Worm (Caenorhabditis elegans) whole organism, L2 larva: ENCODE data around the gene pch-2.
A peak's percentile ranks its signal among the peaks of the same experiment; 100 is the strongest.

ENCODE experiments used
- C34F6.9 ChIP-seq: fragments of 150-350 bp; optimal IDR thresholded peaks from 2 replicates; lab custom pipeline; 2014; ENCODE audit warnings: missing biosample characterization, missing genetic modification characterization
- F13H6.1 ChIP-seq: sonication (generic microtip); optimal IDR thresholded peaks from 2 replicates; lab custom pipeline; 2016; ENCODE audit warnings: missing genetic modification characterization, missing compliant biosample characterization
- R02D3.7 ChIP-seq: fragments of 150-350 bp; optimal IDR thresholded peaks from 2 replicates; lab custom pipeline; 2014; ENCODE audit warnings: missing biosample characterization, missing genetic modification characterization
- ZK546.5 ChIP-seq: sonication (generic microtip); optimal IDR thresholded peaks from 2 replicates; lab custom pipeline; 2017; ENCODE audit warnings: missing biosample characterization, missing genetic modification characterization
- alr-1 ChIP-seq: fragments of 150-350 bp; optimal IDR thresholded peaks from 2 replicates; lab custom pipeline; 2014; ENCODE audit warnings: missing biosample characterization, missing genetic modification characterization
- aly-2 ChIP-seq: fragments of 150-350 bp; optimal IDR thresholded peaks from 2 replicates; lab custom pipeline; 2014; ENCODE audit warnings: missing biosample characterization, missing genetic modification characterization
- ama-1 ChIP-seq: fragments of 150-350 bp; optimal IDR thresholded peaks from 2 replicates; lab custom pipeline; 2018; ENCODE audit warnings: inconsistent platforms
- ceh-16 ChIP-seq: fragments of 150-350 bp; optimal IDR thresholded peaks from 2 replicates; lab custom pipeline; 2014; ENCODE audit warnings: missing biosample characterization, missing genetic modification characterization
- ceh-82 ChIP-seq: fragments of 150-350 bp; optimal IDR thresholded peaks from 2 replicates; lab custom pipeline; 2014; ENCODE audit warnings: missing biosample characterization, missing genetic modification characterization
- crh-2 ChIP-seq: sonication (generic microtip); optimal IDR thresholded peaks from 2 replicates; lab custom pipeline; 2017; ENCODE audit warnings: missing biosample characterization, missing genetic modification characterization
- dmd-4 ChIP-seq: sonication (generic microtip); optimal IDR thresholded peaks from 2 replicates; lab custom pipeline; 2017; ENCODE audit warnings: missing biosample characterization, missing genetic modification characterization
- egl-27 ChIP-seq: sonication (generic microtip); optimal IDR thresholded peaks from 3 replicates; lab custom pipeline; 2017; ENCODE audit warnings: missing biosample characterization, missing genetic modification reagents, missing genetic modification characterization
- elt-1 ChIP-seq: fragments of 150-350 bp; optimal IDR thresholded peaks from 2 replicates; lab custom pipeline; 2014; ENCODE audit warnings: missing biosample characterization, missing genetic modification characterization
- elt-3 ChIP-seq: sonication (generic microtip); optimal IDR thresholded peaks from 2 replicates; lab custom pipeline; 2017; ENCODE audit warnings: missing biosample characterization, missing genetic modification characterization
- fos-1 ChIP-seq: fragments of 150-350 bp; optimal IDR thresholded peaks from 2 replicates; lab custom pipeline; 2014; ENCODE audit warnings: missing biosample characterization, missing genetic modification characterization
- lin-13 ChIP-seq: fragments of 150-350 bp; optimal IDR thresholded peaks from 2 replicates; lab custom pipeline; 2014; ENCODE audit warnings: missing biosample characterization, missing genetic modification reagents, missing genetic modification characterization
- lsy-2 ChIP-seq, 2 experiments: fragments of 150-350 bp in 1 of 2; sonication (generic microtip) in 1 of 2; optimal IDR thresholded peaks; 2 replicates each; lab custom pipeline; 2014 to 2017; ENCODE audit warnings: missing biosample characterization in 2 of 2, missing genetic modification characterization in 2 of 2
- mab-5 ChIP-seq: fragments of 150-350 bp; optimal IDR thresholded peaks from 2 replicates; lab custom pipeline; 2014; ENCODE audit warnings: missing biosample characterization, missing genetic modification characterization
- mbf-1 ChIP-seq: sonication (generic microtip); optimal IDR thresholded peaks from 2 replicates; lab custom pipeline; 2017; ENCODE audit warnings: missing biosample characterization, missing genetic modification characterization
- nhr-10 ChIP-seq: sonication (generic microtip); optimal IDR thresholded peaks from 2 replicates; lab custom pipeline; 2017; ENCODE audit warnings: missing biosample characterization, missing genetic modification characterization
- nhr-11 ChIP-seq: fragments of 150-350 bp; optimal IDR thresholded peaks from 2 replicates; lab custom pipeline; 2014; ENCODE audit warnings: missing biosample characterization, missing genetic modification characterization
- nhr-12 ChIP-seq: fragments of 150-350 bp; optimal IDR thresholded peaks from 2 replicates; lab custom pipeline; 2014; ENCODE audit warnings: missing biosample characterization, missing genetic modification characterization
- nhr-129 ChIP-seq: fragments of 150-350 bp; optimal IDR thresholded peaks from 2 replicates; lab custom pipeline; 2014; ENCODE audit warnings: missing biosample characterization, missing genetic modification characterization
- nhr-21 ChIP-seq: fragments of 150-350 bp; optimal IDR thresholded peaks from 2 replicates; lab custom pipeline; 2014; ENCODE audit warnings: missing biosample characterization, missing genetic modification characterization
- nhr-23 ChIP-seq: fragments of 150-350 bp; optimal IDR thresholded peaks from 2 replicates; lab custom pipeline; 2014; ENCODE audit warnings: missing biosample characterization, missing genetic modification reagents, missing genetic modification characterization
- nhr-237 ChIP-seq: fragments of 150-350 bp; optimal IDR thresholded peaks from 2 replicates; lab custom pipeline; 2014; ENCODE audit warnings: missing biosample characterization, missing genetic modification characterization
- nhr-25 ChIP-seq: fragments of 150-350 bp; sonication (generic microtip); optimal IDR thresholded peaks from 3 replicates; lab custom pipeline; 2014; ENCODE audit warnings: missing biosample characterization, missing genetic modification characterization
- nhr-6 ChIP-seq: fragments of 150-350 bp; optimal IDR thresholded peaks from 2 replicates; lab custom pipeline; 2014; ENCODE audit warnings: missing biosample characterization, missing genetic modification characterization
- peb-1 ChIP-seq: fragments of 150-350 bp; optimal IDR thresholded peaks from 2 replicates; lab custom pipeline; 2014; ENCODE audit warnings: missing biosample characterization, missing genetic modification characterization
- sem-4 ChIP-seq: fragments of 150-350 bp; optimal IDR thresholded peaks from 2 replicates; lab custom pipeline; 2014; ENCODE audit warnings: missing biosample characterization, missing genetic modification reagents, missing genetic modification characterization
- sma-3 ChIP-seq: sonication (generic microtip); optimal IDR thresholded peaks from 2 replicates; lab custom pipeline; 2016; ENCODE audit warnings: missing genetic modification reagents, missing genetic modification characterization, missing compliant biosample characterization
- sma-9 ChIP-seq, 2 experiments: fragments of 150-350 bp in 1 of 2; sonication (generic microtip) in 1 of 2; optimal IDR thresholded peaks; 2 replicates each; lab custom pipeline; 2014 to 2016; ENCODE audit warnings: missing genetic modification characterization in 2 of 2, mild to moderate bottlenecking in 1 of 2, missing biosample characterization in 1 of 2, missing compliant biosample characterization in 1 of 2, missing genetic modification reagents in 1 of 2, moderate library complexity in 1 of 2
- snpc-4 ChIP-seq: fragments of 150-350 bp; optimal IDR thresholded peaks from 2 replicates; lab custom pipeline; 2014; ENCODE audit warnings: missing biosample characterization, missing genetic modification characterization
- unc-39 ChIP-seq: fragments of 150-350 bp; optimal IDR thresholded peaks from 2 replicates; lab custom pipeline; 2014; ENCODE audit warnings: missing biosample characterization, missing genetic modification characterization
- unc-55 ChIP-seq: fragments of 150-350 bp; sonication (generic microtip); optimal IDR thresholded peaks from 3 replicates; lab custom pipeline; 2014; ENCODE audit warnings: missing biosample characterization, missing genetic modification reagents, missing genetic modification characterization
- unc-62 ChIP-seq: fragments of 150-350 bp; optimal IDR thresholded peaks from 2 replicates; lab custom pipeline; 2014; ENCODE audit warnings: missing biosample characterization, missing genetic modification reagents, missing genetic modification characterization
- zag-1 ChIP-seq: fragments of 150-350 bp; optimal IDR thresholded peaks from 2 replicates; lab custom pipeline; 2014; ENCODE audit warnings: missing biosample characterization, missing genetic modification characterization
- ztf-1 ChIP-seq: fragments of 200-800 bp; sonication (Bioruptor generic); conservative IDR thresholded peaks from 2 replicates; pipeline ENCODE4 v1.3.6; 2022; ENCODE audit warnings: missing genetic modification characterization, missing compliant biosample characterization
- ztf-11 ChIP-seq: sonication (generic microtip); optimal IDR thresholded peaks from 2 replicates; lab custom pipeline; 2017; ENCODE audit warnings: missing biosample characterization, missing genetic modification characterization
- ztf-4 ChIP-seq: fragments of 150-350 bp; optimal IDR thresholded peaks from 2 replicates; lab custom pipeline; 2014; ENCODE audit warnings: missing biosample characterization, missing genetic modification characterization

The pch-2 gene

DNA sequence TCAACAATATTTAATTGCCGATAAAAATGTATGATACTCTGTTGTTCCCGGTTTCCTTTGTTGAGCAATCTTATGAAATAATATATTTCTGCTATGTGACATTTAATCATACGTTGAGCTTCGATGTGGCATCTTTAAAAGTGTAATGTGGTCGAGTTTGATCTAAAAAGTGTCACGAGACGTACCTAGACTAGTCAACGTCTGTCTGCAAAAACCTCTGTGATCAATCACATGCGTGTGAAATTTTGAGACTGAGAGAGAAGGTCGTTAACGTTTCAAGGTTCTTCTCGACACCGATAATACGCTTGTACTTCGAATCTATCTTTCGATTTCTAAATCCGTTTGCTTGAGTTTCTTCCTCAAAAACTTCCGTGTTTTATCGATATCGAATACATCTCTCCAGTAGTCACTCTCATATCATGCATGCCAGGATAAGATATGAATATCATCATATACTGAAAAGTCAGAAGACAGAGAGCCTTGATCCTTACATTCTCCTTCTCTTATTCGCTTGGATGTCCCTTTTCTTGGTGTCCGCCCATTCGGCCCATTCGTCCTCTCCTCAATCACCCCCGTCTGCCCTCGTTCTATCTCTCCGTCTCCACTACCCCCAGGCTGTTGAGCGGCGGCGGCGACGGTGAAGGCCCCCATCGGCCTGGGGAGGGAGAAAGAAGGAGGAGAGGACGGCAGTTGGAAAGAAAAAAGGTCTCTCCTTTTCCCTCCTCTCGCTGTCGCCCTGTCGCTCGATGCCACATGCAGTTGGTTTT lies 29.7 kb upstream of the pch-2 start (continued):
- TF ChIP-seq unc-55 (GFP tag; lab: Kevin White, UChicago) (peak; percentile 44), mbf-1 (tag; lab: Kevin White, UChicago) (no peak), sma-9 (GFP tag; optimal IDR thresholded peaks at IDR 0.05; lab: Kevin White, UChicago) (peak; percentile 95), sma-9 (tag; optimal IDR thresholded peaks at IDR 0.05; lab: Kevin White, UChicago) (no peak), nhr-129 (tag; lab: Kevin White, UChicago) (peak; percentile 99), lin-13 (peak; percentile 1), nhr-11 (tag; lab: Kevin White, UChicago) (no peak), elt-1 (tag; lab: Kevin White, UChicago) (no peak), nhr-23 (tag; lab: Kevin White, UChicago) (no peak), nhr-6 (peak; percentile 84), nhr-237 (tag; lab: Kevin White, UChicago) (no peak)

DNA sequence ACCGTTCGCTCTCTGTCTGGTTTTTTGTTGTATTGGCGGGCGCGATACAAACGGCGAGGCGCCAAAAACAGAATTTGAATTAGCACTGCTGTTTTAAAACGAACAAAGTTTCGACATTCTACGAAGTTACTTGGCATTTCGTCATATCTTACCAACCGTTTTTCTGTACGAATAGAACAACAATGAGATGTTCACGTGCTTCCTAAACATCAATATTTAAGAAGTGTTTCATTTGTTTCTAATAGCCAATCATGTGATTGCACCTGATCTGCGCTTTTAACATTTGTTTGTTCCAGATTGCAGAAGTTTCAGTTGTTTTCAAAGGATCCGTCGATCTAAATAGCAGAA lies 29.1 kb upstream of the pch-2 start:
- peak; percentile 29 for TF ChIP-seq sem-4 (tag; lab: Kevin White, UChicago)
- no peak for TF ChIP-seq snpc-4 (tag; lab: Kevin White, UChicago)
- peak; percentile 10 for TF ChIP-seq nhr-129 (tag; lab: Kevin White, UChicago)

DNA sequence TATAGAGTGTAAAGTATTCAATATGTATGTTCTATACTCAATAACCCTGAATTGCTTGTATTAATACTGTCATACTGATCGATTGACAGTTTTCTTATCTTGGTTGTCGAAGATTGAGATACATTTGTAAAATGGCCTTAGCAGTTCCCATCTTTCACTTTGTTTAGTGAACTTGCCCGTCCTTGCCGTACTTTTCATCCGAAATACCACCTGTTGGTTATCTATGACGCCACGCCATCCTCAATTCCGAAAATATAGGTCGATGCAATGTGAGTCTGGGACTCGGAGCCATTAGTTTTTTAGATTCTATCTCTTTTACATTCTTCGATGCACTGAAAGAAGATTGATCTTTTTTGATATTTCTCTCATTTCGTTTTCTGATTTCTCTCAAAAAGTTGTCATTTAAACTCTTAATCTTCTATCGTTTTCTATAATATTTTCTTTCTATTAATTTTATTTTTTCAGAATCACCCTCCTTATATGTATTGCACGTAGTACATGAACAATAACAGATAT lies 28.6 kb upstream of the pch-2 start, which contains the start of gene ulp-4:
TSS of gene ulp-4 (plus strand) at position 466 of the 516 bp plus-strand sequence.
- peak; percentile 72 for TF ChIP-seq mab-5
- no peak for TF ChIP-seq mbf-1 (tag; lab: Kevin White, UChicago)
- peak; percentile 4 for TF ChIP-seq crh-2 (tag; lab: Kevin White, UChicago)
- no peak for TF ChIP-seq elt-3
- TF ChIP-seq nhr-237 (tag; lab: Kevin White, UChicago): no peak
- TF ChIP-seq nhr-129 (tag; lab: Kevin White, UChicago): peak; percentile 45
- TF ChIP-seq fos-1 (tag; lab: Kevin White, UChicago): no peak
- TF ChIP-seq lin-13: peak; percentile 38
- TF ChIP-seq elt-1 (tag; lab: Kevin White, UChicago): no peak
- TF ChIP-seq nhr-21: no peak
- no peak for TF ChIP-seq sem-4 (tag; lab: Kevin White, UChicago)
- TF ChIP-seq nhr-10 (tag; lab: Kevin White, UChicago): no peak
- TF ChIP-seq ZK546.5 (tag; lab: Kevin White, UChicago): no peak
- TF ChIP-seq nhr-25 (tag; lab: Kevin White, UChicago): no peak
- peak; percentile 7 for TF ChIP-seq C34F6.9 (tag; lab: Kevin White, UChicago)
- TF ChIP-seq peb-1 (tag; lab: Kevin White, UChicago): no peak
- TF ChIP-seq F13H6.1 (tag; lab: Kevin White, UChicago): peak; percentile 67
- TF ChIP-seq lsy-2 (tag; optimal IDR thresholded peaks at IDR 0.05; lab: Kevin White, UChicago): peak in 1 of 2 experiments; percentile 57
- TF ChIP-seq ceh-16 (tag; lab: Kevin White, UChicago): peak; percentile 43
- TF ChIP-seq egl-27 (tag; lab: Kevin White, UChicago): no peak
- no peak for TF ChIP-seq ama-1 (lab: Kevin White, UChicago)
- TF ChIP-seq zag-1 (tag; lab: Kevin White, UChicago): no peak
- TF ChIP-seq ceh-82: no peak
- TF ChIP-seq ztf-1 (GFP tag; lab: Robert Waterston, UW): no peak
- no peak for TF ChIP-seq aly-2 (tag; lab: Kevin White, UChicago)
- no peak for TF ChIP-seq nhr-6
- TF ChIP-seq sma-9 (GFP tag; optimal IDR thresholded peaks at IDR 0.05; lab: Kevin White, UChicago): peak; percentile 70
- TF ChIP-seq sma-9 (tag; optimal IDR thresholded peaks at IDR 0.05; lab: Kevin White, UChicago): no peak

DNA sequence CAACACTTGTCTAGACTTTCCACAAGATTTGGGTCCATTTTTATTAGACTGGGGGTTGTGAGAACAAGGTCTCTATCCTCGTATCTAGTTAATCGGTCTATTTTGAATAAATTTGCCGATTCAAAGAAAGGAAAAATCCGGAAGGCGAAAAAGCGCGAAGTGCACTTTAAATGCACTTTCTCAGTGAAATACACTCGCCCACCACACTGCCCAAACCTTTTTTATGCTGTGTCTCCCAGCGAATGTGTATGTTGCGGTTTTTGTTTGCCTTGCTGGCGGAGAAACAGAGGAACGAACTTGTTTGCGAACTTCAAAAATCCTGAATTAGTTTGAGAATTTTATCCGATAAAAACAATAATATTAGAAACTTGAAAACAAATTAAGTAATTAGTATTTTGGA lies 27.4 kb upstream of the pch-2 start:
- TF ChIP-seq peb-1 (tag; lab: Kevin White, UChicago) (no peak), sma-9 (GFP tag; optimal IDR thresholded peaks at IDR 0.05; lab: Kevin White, UChicago) (peak; percentile 0), sma-9 (tag; optimal IDR thresholded peaks at IDR 0.05; lab: Kevin White, UChicago) (no peak)

DNA sequence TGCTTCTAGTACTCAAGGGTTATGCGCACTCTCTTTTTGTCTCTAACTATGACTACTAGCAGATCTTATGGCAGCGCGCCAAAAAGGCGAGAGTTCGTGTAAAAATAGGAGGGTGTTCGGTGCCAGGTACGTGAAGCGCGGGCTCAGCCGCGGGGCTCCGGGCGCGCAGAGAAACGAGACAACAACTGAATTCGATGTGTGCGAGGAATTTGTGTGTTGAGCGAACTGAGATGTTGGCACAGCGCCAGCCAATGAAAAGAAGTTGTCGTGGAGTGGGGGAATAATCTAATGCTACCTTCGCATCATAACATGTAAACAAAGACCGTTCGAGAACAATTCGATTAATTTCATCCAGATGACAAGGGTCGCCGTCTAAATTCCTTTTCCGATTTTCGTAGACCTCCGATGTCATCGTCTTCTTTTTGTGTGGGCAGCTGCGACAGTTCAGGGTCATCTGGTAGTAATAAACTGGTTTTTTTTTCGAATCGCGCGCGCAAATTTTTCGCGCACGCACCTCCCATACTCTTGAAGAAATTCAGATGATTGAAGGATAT lies 26.7 kb upstream of the pch-2 start:
- TF ChIP-seq ztf-4 (no peak), ceh-82 (no peak), ama-1 (lab: Kevin White, UChicago) (peak; percentile 10), nhr-12 (tag; lab: Kevin White, UChicago) (no peak), unc-62 (no peak), ZK546.5 (tag; lab: Kevin White, UChicago) (no peak), sem-4 (tag; lab: Kevin White, UChicago) (no peak), alr-1 (tag; lab: Kevin White, UChicago) (no peak), unc-39 (no peak), dmd-4 (tag; lab: Kevin White, UChicago) (no peak), sma-9 (GFP tag; optimal IDR thresholded peaks at IDR 0.05; lab: Kevin White, UChicago) (peak; percentile 66), sma-9 (tag; optimal IDR thresholded peaks at IDR 0.05; lab: Kevin White, UChicago) (no peak), nhr-237 (tag; lab: Kevin White, UChicago) (no peak), zag-1 (tag; lab: Kevin White, UChicago) (peak; percentile 90), F13H6.1 (tag; lab: Kevin White, UChicago) (peak; percentile 82), sma-3 (GFP tag; lab: Kevin White, UChicago) (peak; percentile 60), nhr-23 (tag; lab: Kevin White, UChicago) (no peak), nhr-6 (no peak), nhr-25 (tag; lab: Kevin White, UChicago) (peak; percentile 80), ceh-16 (tag; lab: Kevin White, UChicago) (no peak), ztf-11 (tag; lab: Kevin White, UChicago) (no peak), R02D3.7 (no peak), ztf-1 (GFP tag; lab: Robert Waterston, UW) (no peak)
